Worm (Caenorhabditis elegans) whole organism, L1 larva: ENCODE data around the gene F20E11.7.

Experiments
- ama-1 ChIP-seq: fragments of 150-350 bp; optimal IDR thresholded peaks from 2 replicates; lab custom pipeline; 2014
- dpl-1 ChIP-seq, 3 experiments: fragments of 150-350 bp in 2 of 3; sonication (generic microtip) in 1 of 3; optimal IDR thresholded peaks; 2 replicates each; lab custom pipeline; 2014 to 2017; ENCODE audit warnings: missing biosample characterization in 3 of 3, missing genetic modification characterization in 3 of 3, missing genetic modification reagents in 3 of 3
- fos-1 ChIP-seq: fragments of 150-350 bp; optimal IDR thresholded peaks from 2 replicates; lab custom pipeline; 2014; ENCODE audit warnings: missing biosample characterization, missing genetic modification characterization
- mdl-1 ChIP-seq, 2 experiments: fragments of 150-350 bp; optimal IDR thresholded peaks; 2 replicates each; lab custom pipeline; 2014 to 2017; ENCODE audit warnings: missing biosample characterization in 2 of 2, missing genetic modification characterization in 2 of 2, inconsistent platforms in 1 of 2
- nhr-12 ChIP-seq: sonication (generic microtip); optimal IDR thresholded peaks from 2 replicates; lab custom pipeline; 2017; ENCODE audit warnings: missing biosample characterization, missing genetic modification characterization
- nhr-90 ChIP-seq: sonication (generic microtip); optimal IDR thresholded peaks from 2 replicates; lab custom pipeline; 2016; ENCODE audit warnings: mild to moderate bottlenecking, missing genetic modification characterization, missing compliant biosample characterization; ENCODE audit not compliant: poor library complexity

ce11 chrV:17469180-17469579 lies 4.8 kb downstream of the F20E11.7 start, which contains the start of gene F20E11.17:
- TF ChIP-seq fos-1 (tag; lab: Kevin White, UChicago) (no peak), nhr-90 (tag; lab: Kevin White, UChicago) (no peak), nhr-12 (tag; lab: Kevin White, UChicago) (no peak), dpl-1 (GFP tag; optimal IDR thresholded peaks at IDR 0.05; lab: Kevin White, UChicago) (no peak), mdl-1 (tag; optimal IDR thresholded peaks at IDR 0.05; lab: Kevin White, UChicago) (no peak), ama-1 (lab: Kevin White, UChicago) (no peak)
